Fruit fly (Drosophila melanogaster) whole organism, embryonic: ENCODE results near the gene aralar1.

Experiments used
- Bgb ChIP-seq: fragments of 200-800 bp; sonication (Bioruptor generic); IDR thresholded peaks from 2 replicates; pipeline ENCODE4 v1.3.6; 2022; ENCODE audit warnings: missing biosample characterization, missing genetic modification characterization; ENCODE audit not compliant: partially characterized antibody
- CG10321 ChIP-seq: fragments of 200-800 bp; sonication (Bioruptor generic); IDR thresholded peaks from 2 replicates; pipeline ENCODE4 v1.3.6; 2022; ENCODE audit warnings: missing biosample characterization, missing genetic modification characterization
- CG11695 ChIP-seq: fragments of 200-800 bp; sonication (Bioruptor generic); IDR thresholded peaks from 3 replicates; pipeline ENCODE4 v1.3.6; 2022; ENCODE audit warnings: missing biosample characterization, missing genetic modification characterization
- CG1233 ChIP-seq: fragments of 200-800 bp; sonication (Bioruptor generic); optimal IDR thresholded peaks from 4 replicates; lab custom pipeline; 2018; ENCODE audit warnings: missing biosample characterization, mild to moderate bottlenecking, missing genetic modification characterization
- CG12769 ChIP-seq: fragments of 200-800 bp; sonication (Bioruptor generic); optimal IDR thresholded peaks from 2 replicates; lab custom pipeline; 2019; ENCODE audit warnings: missing biosample characterization, mild to moderate bottlenecking, missing genetic modification characterization, moderate library complexity
- CG14050 ChIP-seq: fragments of 200-800 bp; sonication (Bioruptor generic); IDR thresholded peaks from 3 replicates; pipeline ENCODE4 v1.3.6; 2022; ENCODE audit warnings: missing biosample characterization, missing genetic modification characterization
- CG2712 ChIP-seq: fragments of 200-800 bp; optimal IDR thresholded peaks from 3 replicates; lab custom pipeline; 2019; ENCODE audit warnings: missing biosample characterization, mild to moderate bottlenecking, missing genetic modification characterization, moderate library complexity
- CG2889 ChIP-seq: fragments of 200-800 bp; sonication (Bioruptor generic); IDR thresholded peaks from 3 replicates; pipeline ENCODE4 v1.3.6; 2022; ENCODE audit warnings: missing biosample characterization, missing genetic modification characterization
- CG3065 ChIP-seq: fragments of 200-800 bp; sonication (Bioruptor generic); optimal IDR thresholded peaks from 2 replicates; lab custom pipeline; 2016; ENCODE audit warnings: missing biosample characterization, missing genetic modification characterization
- CG31441 ChIP-seq: fragments of 200-800 bp; sonication (Bioruptor generic); IDR thresholded peaks from 2 replicates; pipeline ENCODE4 v1.3.6; 2022; ENCODE audit warnings: missing biosample characterization, missing genetic modification characterization
- CG3847 ChIP-seq: fragments of 200-800 bp; sonication (Bioruptor generic); IDR thresholded peaks from 2 replicates; pipeline ENCODE4 v1.3.6; 2022; ENCODE audit warnings: missing biosample characterization, missing genetic modification characterization
- CG6689 ChIP-seq: fragments of 200-800 bp; sonication (Bioruptor generic); IDR thresholded peaks from 2 replicates; pipeline ENCODE4 v1.3.6; 2022; ENCODE audit warnings: missing biosample characterization, missing genetic modification characterization
- CG7372 ChIP-seq: fragments of 200-800 bp; sonication (Bioruptor generic); IDR thresholded peaks from 2 replicates; pipeline ENCODE4 v1.3.6; 2022; ENCODE audit warnings: missing biosample characterization, missing genetic modification characterization
- CG7987 ChIP-seq: fragments of 200-800 bp; sonication (Bioruptor generic); optimal IDR thresholded peaks from 2 replicates; lab custom pipeline; 2018; ENCODE audit warnings: missing biosample characterization, mild to moderate bottlenecking, missing genetic modification characterization, moderate library complexity
- CG8089 ChIP-seq: fragments of 200-800 bp; sonication (Bioruptor generic); optimal IDR thresholded peaks from 3 replicates; lab custom pipeline; 2016; ENCODE audit warnings: missing biosample characterization, missing genetic modification characterization
- Chrac-16 ChIP-seq: fragments of 200-800 bp; sonication (Bioruptor generic); optimal IDR thresholded peaks from 3 replicates; lab custom pipeline; 2016; ENCODE audit warnings: missing biosample characterization, missing genetic modification characterization
- D19B ChIP-seq: fragments of 200-800 bp; sonication (Bioruptor generic); optimal IDR thresholded peaks from 2 replicates; lab custom pipeline; 2017; ENCODE audit warnings: missing biosample characterization, mild to moderate bottlenecking, missing genetic modification characterization
- Dad ChIP-seq: fragments of 200-800 bp; sonication (Bioruptor generic); optimal IDR thresholded peaks from 3 replicates; lab custom pipeline; 2016; ENCODE audit warnings: missing biosample characterization, missing genetic modification characterization
- Dll ChIP-seq: fragments of 200-800 bp; sonication (Bioruptor generic); IDR thresholded peaks from 4 replicates; pipeline ENCODE4 v1.3.6; 2022; ENCODE audit warnings: missing biosample characterization, missing genetic modification characterization; ENCODE audit not compliant: partially characterized antibody
- Drgx ChIP-seq: fragments of 200-800 bp; sonication (Bioruptor generic); IDR thresholded peaks from 2 replicates; pipeline ENCODE4 v1.3.6; 2022; ENCODE audit warnings: missing biosample characterization, missing genetic modification characterization
- E2f2 ChIP-seq: fragments of 200-800 bp; sonication (Bioruptor generic); IDR thresholded peaks from 2 replicates; pipeline ENCODE4 v1.3.6; 2022; ENCODE audit warnings: missing biosample characterization, missing genetic modification characterization
- Elba2 ChIP-seq: fragments of 200-800 bp; sonication (Bioruptor generic); optimal IDR thresholded peaks from 3 replicates; lab custom pipeline; 2016; ENCODE audit warnings: missing biosample characterization, missing genetic modification characterization
- H2.0 ChIP-seq: fragments of 200-800 bp; sonication (Bioruptor generic); IDR thresholded peaks from 2 replicates; pipeline ENCODE4 v1.3.6; 2022; ENCODE audit warnings: missing biosample characterization, missing genetic modification characterization
- HLH4C ChIP-seq: fragments of 200-800 bp; sonication (Bioruptor generic); IDR thresholded peaks from 3 replicates; pipeline ENCODE4 v1.3.6; 2022; ENCODE audit warnings: missing biosample characterization, missing genetic modification characterization; ENCODE audit not compliant: partially characterized antibody
- Med ChIP-seq: fragments of 200-800 bp; sonication (Bioruptor generic); peaks from one replicate; lab custom pipeline; 2016; ENCODE audit warnings: missing biosample characterization, missing genetic modification characterization, mild to moderate bottlenecking, inconsistent platforms, moderate library complexity
- Nf-YA ChIP-seq: fragments of 200-800 bp; sonication (Bioruptor generic); IDR thresholded peaks from 2 replicates; pipeline ENCODE4 v1.3.6; 2022; ENCODE audit warnings: missing biosample characterization, missing genetic modification characterization
- Oli ChIP-seq: fragments of 200-800 bp; sonication (Bioruptor generic); optimal IDR thresholded peaks from 2 replicates; lab custom pipeline; 2018; ENCODE audit warnings: missing biosample characterization, mild to moderate bottlenecking, missing genetic modification characterization, moderate library complexity
- Pdp1 ChIP-seq, 2 experiments: fragments of 200-800 bp; sonication (Bioruptor generic); optimal IDR thresholded peaks; 3 replicates each; lab custom pipeline; 2016; ENCODE audit warnings: missing biosample characterization in 2 of 2, missing genetic modification characterization in 2 of 2, mild to moderate bottlenecking in 1 of 2, moderate library complexity in 1 of 2
- Ptx1 ChIP-seq: fragments of 200-800 bp; sonication (Bioruptor generic); IDR thresholded peaks from 2 replicates; pipeline ENCODE4 v1.3.6; 2022; ENCODE audit warnings: missing biosample characterization, missing genetic modification characterization
- Rx ChIP-seq: fragments of 200-800 bp; sonication (Bioruptor generic); IDR thresholded peaks from 2 replicates; pipeline ENCODE4 v1.3.6; 2022; ENCODE audit warnings: missing biosample characterization, missing genetic modification characterization
- cwo ChIP-seq: fragments of 200-800 bp; sonication (Bioruptor generic); optimal IDR thresholded peaks from 3 replicates; lab custom pipeline; 2017; ENCODE audit warnings: missing biosample characterization, missing genetic modification characterization, mild to moderate bottlenecking, moderate library complexity, missing genetic modification reagents
- dpn ChIP-seq, 2 experiments: fragments of 200-800 bp; sonication (Bioruptor generic); optimal IDR thresholded peaks; 3 replicates each; lab custom pipeline; 2016; ENCODE audit warnings: missing biosample characterization in 2 of 2, missing genetic modification characterization in 2 of 2
- emc ChIP-seq: fragments of 200-800 bp; sonication (Bioruptor generic); optimal IDR thresholded peaks from 2 replicates; lab custom pipeline; 2016; ENCODE audit warnings: missing biosample characterization, missing genetic modification characterization
- exex ChIP-seq: fragments of 200-800 bp; sonication (Bioruptor generic); optimal IDR thresholded peaks from 4 replicates; lab custom pipeline; 2018; ENCODE audit warnings: missing biosample characterization, mild to moderate bottlenecking, missing genetic modification characterization, moderate library complexity
- fd3F ChIP-seq: fragments of 200-800 bp; sonication (Bioruptor generic); optimal IDR thresholded peaks from 2 replicates; lab custom pipeline; 2018; ENCODE audit warnings: missing biosample characterization, mild to moderate bottlenecking, missing genetic modification characterization, moderate library complexity
- gce ChIP-seq: fragments of 200-800 bp; sonication (Bioruptor generic); IDR thresholded peaks from 3 replicates; pipeline ENCODE4 v1.3.6; 2022; ENCODE audit warnings: missing biosample characterization, missing genetic modification characterization
- h ChIP-seq: fragments of >200 bp; optimal IDR thresholded peaks from 2 replicates; lab custom pipeline; 2017
- mirr ChIP-seq: fragments of 200-800 bp; sonication (Bioruptor generic); optimal IDR thresholded peaks from 3 replicates; lab custom pipeline; 2018; ENCODE audit warnings: missing biosample characterization, mild to moderate bottlenecking, missing genetic modification characterization
- nau ChIP-seq: fragments of 200-800 bp; sonication (Bioruptor generic); optimal IDR thresholded peaks from 3 replicates; lab custom pipeline; 2017; ENCODE audit warnings: missing biosample characterization, mild to moderate bottlenecking, missing genetic modification characterization, missing genetic modification reagents
- pzg ChIP-seq: fragments of 200-800 bp; sonication (Bioruptor generic); optimal IDR thresholded peaks from 3 replicates; lab custom pipeline; 2018; ENCODE audit warnings: missing biosample characterization, mild to moderate bottlenecking, missing genetic modification characterization, moderate library complexity
- rib ChIP-seq: fragments of 200-800 bp; sonication (Bioruptor generic); IDR thresholded peaks from 2 replicates; pipeline ENCODE4 v1.3.6; 2022; ENCODE audit warnings: missing biosample characterization, missing genetic modification characterization
- scrt ChIP-seq: fragments of 200-800 bp; sonication (Bioruptor generic); optimal IDR thresholded peaks from 2 replicates; lab custom pipeline; 2018; ENCODE audit warnings: missing biosample characterization, mild to moderate bottlenecking, missing genetic modification characterization, moderate library complexity
- sens ChIP-seq: fragments of 200-800 bp; sonication (Bioruptor generic); peaks from one replicate; lab custom pipeline; 2016; ENCODE audit warnings: missing biosample characterization, missing genetic modification characterization
- so ChIP-seq: fragments of 200-800 bp; sonication (Bioruptor generic); IDR thresholded peaks from 3 replicates; pipeline ENCODE4 v1.3.6; 2022; ENCODE audit warnings: missing biosample characterization, missing genetic modification characterization
- sob ChIP-seq: fragments of 200-800 bp; sonication (Bioruptor generic); IDR thresholded peaks from 2 replicates; pipeline ENCODE4 v1.3.6; 2022; ENCODE audit warnings: missing biosample characterization, missing genetic modification characterization
- unpg ChIP-seq: fragments of 200-800 bp; sonication (Bioruptor generic); optimal IDR thresholded peaks from 3 replicates; lab custom pipeline; 2018; ENCODE audit warnings: missing biosample characterization, mild to moderate bottlenecking, missing genetic modification characterization, moderate library complexity
- wdn ChIP-seq: fragments of 200-800 bp; sonication (Bioruptor generic); IDR thresholded peaks from 2 replicates; pipeline ENCODE4 v1.3.6; 2022; ENCODE audit warnings: missing biosample characterization, missing genetic modification characterization

The aralar1 gene

DNA sequence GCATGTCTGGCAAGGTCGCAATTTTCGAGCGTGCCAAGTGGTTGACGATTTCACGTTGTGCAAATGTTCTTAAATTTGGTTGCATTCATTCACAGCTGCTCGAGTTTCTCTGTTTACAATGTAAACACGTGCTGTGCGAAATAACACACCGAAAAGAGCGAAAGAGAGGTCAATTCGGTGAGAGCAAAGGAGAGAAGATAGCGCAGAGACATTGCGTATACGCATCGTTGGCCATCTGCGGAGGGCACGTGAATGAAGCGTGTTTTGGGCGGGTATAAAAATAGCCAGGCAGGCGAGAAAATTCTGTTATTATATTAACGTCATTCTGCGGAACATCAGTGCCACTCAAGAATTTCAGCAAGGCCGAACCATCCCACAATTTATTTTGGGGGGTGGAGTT is 1.2 kb downstream of the aralar1 start (continued):
- TF ChIP-seq CG31441 (no peak), CG3065 (GFP tag; lab: Kevin White, UChicago) (no peak), sens (GFP tag; lab: Kevin White, UChicago) (peak; percentile 7), dpn (GFP tag; optimal IDR thresholded peaks at IDR 0.05; lab: Kevin White, UChicago) (no peak), emc (GFP tag; lab: Kevin White, UChicago) (no peak), nau (GFP tag; lab: Kevin White, UChicago) (peak; percentile 3), CG8089 (no peak), CG6689 (GFP tag; lab: Robert Waterston, UW) (no peak), rib (GFP tag; lab: Robert Waterston, UW) (no peak), CG7372 (GFP tag; lab: Robert Waterston, UW) (peak; percentile 67), H2.0 (GFP tag; lab: Robert Waterston, UW) (no peak), CG7987 (GFP tag; lab: Kevin White, UChicago) (peak; percentile 91), sob (GFP tag; lab: Robert Waterston, UW) (no peak), Drgx (GFP tag; lab: Robert Waterston, UW) (peak; percentile 40; the same call in 1 of the 2 replicates), Nf-YA (GFP tag; lab: Robert Waterston, UW) (no peak), Pdp1 (GFP tag; optimal IDR thresholded peaks at IDR 0.05; lab: Kevin White, UChicago) (peak in 1 of 2 experiments; percentile 1), cwo (GFP tag; lab: Kevin White, UChicago) (peak; percentile 94), HLH4C (GFP tag; lab: Robert Waterston, UW) (no peak), Ptx1 (0 out of 2 replicates have a peak, but pooled peaks have one; percentile 5), CG14050 (GFP tag; lab: Robert Waterston, UW) (no peak), Med (GFP tag; lab: Kevin White, UChicago) (peak; percentile 39), gce (GFP tag; lab: Robert Waterston, UW) (no peak), unpg (GFP tag; lab: Kevin White, UChicago) (no peak), CG10321 (GFP tag; lab: Robert Waterston, UW) (no peak), wdn (no peak), CG12769 (tag; lab: Kevin White, UChicago) (peak; percentile 39)

DNA sequence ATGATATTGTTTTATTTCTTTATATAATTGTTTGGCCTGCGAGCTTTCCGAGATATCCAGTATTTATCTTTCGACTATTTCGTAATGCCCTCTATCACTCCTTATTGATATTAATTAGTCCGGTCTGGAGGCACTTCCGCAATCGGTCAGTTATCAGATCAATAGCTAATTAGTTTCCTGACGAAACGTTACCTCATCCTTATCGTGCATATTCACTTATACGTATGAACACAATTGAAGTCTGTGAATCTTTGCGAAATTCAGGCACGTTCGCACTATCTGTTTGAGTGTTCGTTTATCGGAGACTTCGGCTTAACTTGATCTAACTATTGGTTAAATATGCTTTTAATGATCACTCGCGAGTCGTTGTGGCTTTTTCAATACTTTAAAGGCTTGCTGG is 2.4 kb downstream of the aralar1 start:
- TF ChIP-seq Pdp1 (GFP tag; optimal IDR thresholded peaks at IDR 0.05; lab: Kevin White, UChicago), result peak in 1 of 2 experiments; percentile 60
- TF ChIP-seq mirr (GFP tag; lab: Kevin White, UChicago), result peak; percentile 55
- TF ChIP-seq exex (tag; lab: Kevin White, UChicago), result peak; percentile 74
- TF ChIP-seq Elba2 (GFP tag; lab: Kevin White, UChicago), result no peak
- TF ChIP-seq h (lab: Kevin White, UChicago), result no peak

DNA sequence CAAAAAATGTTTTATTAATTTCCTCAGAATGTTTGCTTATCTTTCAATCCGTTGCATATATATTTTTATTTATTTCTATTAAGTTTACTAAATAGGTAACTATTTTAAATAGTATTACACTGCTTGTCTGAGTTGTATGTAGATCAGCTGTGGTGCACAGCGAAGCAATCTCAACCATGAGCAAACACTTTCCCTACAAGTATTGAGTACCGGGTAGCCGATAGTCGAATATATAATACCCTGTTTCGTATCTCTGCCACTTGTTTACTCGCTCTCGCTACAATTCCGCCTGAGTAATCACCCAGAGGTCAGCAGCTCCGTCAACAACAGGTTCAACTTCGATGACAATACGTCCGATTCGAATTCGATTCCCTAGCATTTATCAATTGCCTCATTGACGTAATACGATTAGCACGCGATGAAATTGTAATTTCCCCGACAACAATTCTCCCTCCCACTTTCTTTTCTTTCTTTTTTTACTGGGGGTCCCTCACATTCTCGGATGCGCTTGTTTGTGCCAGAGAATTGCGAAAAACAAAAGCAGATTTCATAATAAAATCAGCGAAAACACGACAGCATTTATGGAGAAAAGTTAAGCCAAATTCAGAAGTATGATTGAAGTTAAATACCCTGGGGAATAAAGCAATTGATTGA is 4.8 kb downstream of the aralar1 start:
- TF ChIP-seq HLH4C (GFP tag; lab: Robert Waterston, UW), result peak; percentile 51; the same call in 2 of the 3 replicates
- no peak for TF ChIP-seq E2f2
- no peak for TF ChIP-seq CG31441
- peak; percentile 50; the same call in 1 of the 2 replicates for TF ChIP-seq Bgb (GFP tag; lab: Robert Waterston, UW)
- TF ChIP-seq CG1233 (GFP tag; lab: Kevin White, UChicago), result no peak
- no peak for TF ChIP-seq Chrac-16
- no peak for TF ChIP-seq scrt (GFP tag; lab: Kevin White, UChicago)
- no peak for TF ChIP-seq CG7987 (GFP tag; lab: Kevin White, UChicago)
- peak in 1 of 2 experiments; percentile 1 for TF ChIP-seq Pdp1 (GFP tag; optimal IDR thresholded peaks at IDR 0.05; lab: Kevin White, UChicago)
- no peak for TF ChIP-seq Oli
- no peak for TF ChIP-seq fd3F (GFP tag; lab: Kevin White, UChicago)
- TF ChIP-seq CG3847 (GFP tag; lab: Robert Waterston, UW), result no peak
- TF ChIP-seq Rx, result 0 out of 2 replicates have a peak, but pooled peaks have one; percentile 6
- TF ChIP-seq so (GFP tag; lab: Robert Waterston, UW), result no peak
- TF ChIP-seq Dll, result no peak
- no peak for TF ChIP-seq Dad (GFP tag; lab: Kevin White, UChicago)
- no peak for TF ChIP-seq pzg (GFP tag; lab: Kevin White, UChicago)
- TF ChIP-seq CG11695, result 0 out of 3 replicates have a peak, but pooled peaks have one; percentile 4
- peak; percentile 54 for TF ChIP-seq D19B (GFP tag; lab: Kevin White, UChicago)
- TF ChIP-seq CG2889 (GFP tag; lab: Robert Waterston, UW), result no peak
- TF ChIP-seq CG2712 (tag; lab: Kevin White, UChicago), result no peak
